Fruit fly (Drosophila melanogaster) whole organism, embryonic: ENCODE data around the gene kat80.
A peak's percentile ranks its signal among the peaks of the same experiment; 100 is the strongest.

ENCODE experiments used
- Atf-2 ChIP-seq: fragments of 200-800 bp; sonication (Bioruptor generic); optimal IDR thresholded peaks from 2 replicates; lab custom pipeline; 2016; ENCODE audit warnings: missing biosample characterization, missing genetic modification characterization
- Awh ChIP-seq: fragments of 200-800 bp; sonication (Bioruptor generic); IDR thresholded peaks from 2 replicates; pipeline ENCODE4, ENCODE4 v1.3.6; 2022; ENCODE audit warnings: missing biosample characterization, missing genetic modification characterization
- B-H1 ChIP-seq: fragments of 200-800 bp; sonication (Bioruptor generic); IDR thresholded peaks from 3 replicates; pipeline ENCODE4 v1.3.6; 2022; ENCODE audit warnings: missing biosample characterization, missing genetic modification characterization
- BEAF-32 ChIP-seq: fragments of 200-800 bp; sonication (Bioruptor generic); optimal IDR thresholded peaks from 3 replicates; lab custom pipeline; 2017; ENCODE audit warnings: missing biosample characterization, missing genetic modification characterization, mild to moderate bottlenecking, moderate library complexity, missing genetic modification reagents
- CG10654 ChIP-seq: fragments of 200-800 bp; sonication (Bioruptor generic); optimal IDR thresholded peaks from 2 replicates; lab custom pipeline; 2016; ENCODE audit warnings: missing biosample characterization, missing genetic modification characterization
- CG14710 ChIP-seq: fragments of 200-800 bp; sonication (Bioruptor generic); optimal IDR thresholded peaks from 3 replicates; lab custom pipeline; 2019; ENCODE audit warnings: missing biosample characterization, mild to moderate bottlenecking, missing genetic modification characterization, moderate library complexity
- CG17385 ChIP-seq: fragments of 200-800 bp; sonication (Bioruptor generic); optimal IDR thresholded peaks from 3 replicates; lab custom pipeline; 2018; ENCODE audit warnings: missing biosample characterization, mild to moderate bottlenecking, missing genetic modification characterization
- CG17802 ChIP-seq: fragments of 200-800 bp; sonication (Bioruptor generic); optimal IDR thresholded peaks from 2 replicates; lab custom pipeline; 2018; ENCODE audit warnings: missing biosample characterization, mild to moderate bottlenecking, missing genetic modification characterization, moderate library complexity
- CG2129 ChIP-seq: fragments of 200-800 bp; sonication (Bioruptor generic); IDR thresholded peaks from 2 replicates; pipeline ENCODE4 v1.3.6; 2022; ENCODE audit warnings: missing biosample characterization, missing genetic modification characterization; ENCODE audit not compliant: partially characterized antibody
- CG30020 ChIP-seq: fragments of 200-800 bp; optimal IDR thresholded peaks from 2 replicates; lab custom pipeline; 2019; ENCODE audit warnings: missing biosample characterization, mild to moderate bottlenecking, missing genetic modification characterization, moderate library complexity
- CG32767 ChIP-seq: fragments of 200-800 bp; sonication (Bioruptor generic); IDR thresholded peaks from 2 replicates; pipeline ENCODE4 v1.3.6; 2022; ENCODE audit warnings: missing biosample characterization, missing genetic modification characterization
- CG33213 ChIP-seq: fragments of 200-800 bp; sonication (Bioruptor generic); optimal IDR thresholded peaks from 3 replicates; lab custom pipeline; 2016; ENCODE audit warnings: missing biosample characterization, missing genetic modification characterization
- CG4424 ChIP-seq: fragments of 200-800 bp; sonication (Bioruptor generic); optimal IDR thresholded peaks from 3 replicates; lab custom pipeline; 2016; ENCODE audit warnings: missing biosample characterization, missing genetic modification characterization
- CG4707 ChIP-seq: fragments of 200-800 bp; sonication (Bioruptor generic); optimal IDR thresholded peaks from 2 replicates; lab custom pipeline; 2018; ENCODE audit warnings: missing biosample characterization, mild to moderate bottlenecking, missing genetic modification characterization, moderate library complexity
- CG6791 ChIP-seq: fragments of 200-800 bp; sonication (Bioruptor generic); IDR thresholded peaks from 3 replicates; pipeline ENCODE4 v1.3.6; 2022; ENCODE audit warnings: missing biosample characterization, missing genetic modification characterization; ENCODE audit not compliant: partially characterized antibody
- CG7786 ChIP-seq: fragments of 200-800 bp; sonication (Bioruptor generic); optimal IDR thresholded peaks from 2 replicates; lab custom pipeline; 2016; ENCODE audit warnings: missing biosample characterization, missing genetic modification characterization
- CG8388 ChIP-seq: fragments of 200-800 bp; sonication (Bioruptor generic); optimal IDR thresholded peaks from 2 replicates; lab custom pipeline; 2019; ENCODE audit warnings: missing biosample characterization, mild to moderate bottlenecking, missing genetic modification characterization, moderate library complexity
- CG8478 ChIP-seq: fragments of >200 bp; optimal IDR thresholded peaks from 2 replicates; lab custom pipeline; 2018
- Camta ChIP-seq: fragments of 200-800 bp; sonication (Bioruptor generic); optimal IDR thresholded peaks from 2 replicates; lab custom pipeline; 2016; ENCODE audit warnings: missing biosample characterization, missing genetic modification characterization
- Doc3 ChIP-seq: fragments of 200-800 bp; sonication (Bioruptor generic); IDR thresholded peaks from 3 replicates; pipeline ENCODE4 v1.3.6; 2022; ENCODE audit warnings: missing biosample characterization, missing genetic modification characterization; ENCODE audit not compliant: partially characterized antibody
- Dref ChIP-seq: fragments of 200-800 bp; sonication (Bioruptor generic); IDR thresholded peaks from 2 replicates; pipeline ENCODE4 v1.3.6; 2022; ENCODE audit warnings: missing biosample characterization, missing genetic modification characterization
- E2f2 ChIP-seq: fragments of 200-800 bp; sonication (Bioruptor generic); IDR thresholded peaks from 2 replicates; pipeline ENCODE4 v1.3.6; 2022; ENCODE audit warnings: missing biosample characterization, missing genetic modification characterization
- Mad ChIP-seq: fragments of 200-800 bp; sonication (Bioruptor generic); optimal IDR thresholded peaks from 2 replicates; lab custom pipeline; 2016; ENCODE audit warnings: missing biosample characterization, missing genetic modification characterization
- Nf-YB ChIP-seq: fragments of 200-800 bp; sonication (Bioruptor generic); optimal IDR thresholded peaks from 3 replicates; lab custom pipeline; 2019; ENCODE audit warnings: missing biosample characterization, mild to moderate bottlenecking, missing genetic modification characterization, moderate library complexity
- Sry-δ ChIP-seq: fragments of 200-800 bp; sonication (Bioruptor generic); optimal IDR thresholded peaks from 2 replicates; lab custom pipeline; 2016; ENCODE audit warnings: missing biosample characterization, missing genetic modification characterization
- Vsx1 ChIP-seq: fragments of 200-800 bp; sonication (Bioruptor generic); optimal IDR thresholded peaks from 2 replicates; lab custom pipeline; 2017; ENCODE audit warnings: missing biosample characterization, mild to moderate bottlenecking, missing genetic modification characterization, missing genetic modification reagents
- al ChIP-seq: fragments of 200-800 bp; sonication (Bioruptor generic); IDR thresholded peaks from 2 replicates; pipeline ENCODE4 v1.3.6; 2022; ENCODE audit warnings: missing biosample characterization, missing genetic modification characterization
- ash1 ChIP-seq: fragments of 200-800 bp; sonication (Bioruptor generic); optimal IDR thresholded peaks from 2 replicates; lab custom pipeline; 2018; ENCODE audit warnings: missing biosample characterization, mild to moderate bottlenecking, missing genetic modification characterization
- bcd ChIP-seq: fragments of 200-800 bp; sonication (Bioruptor generic); optimal IDR thresholded peaks from 2 replicates; lab custom pipeline; 2017; ENCODE audit warnings: missing biosample characterization, mild to moderate bottlenecking, missing genetic modification characterization
- cad ChIP-seq: fragments of >200 bp; optimal IDR thresholded peaks from 2 replicates; lab custom pipeline; 2017; ENCODE audit warnings: missing biosample characterization, missing genetic modification characterization
- cg ChIP-seq: fragments of 200-800 bp; sonication (Bioruptor generic); optimal IDR thresholded peaks from 3 replicates; lab custom pipeline; 2019; ENCODE audit warnings: missing biosample characterization, mild to moderate bottlenecking, missing genetic modification characterization, moderate library complexity
- dimm ChIP-seq: fragments of 200-800 bp; sonication (Bioruptor generic); IDR thresholded peaks from 2 replicates; pipeline ENCODE4 v1.3.6; 2022; ENCODE audit warnings: missing biosample characterization, missing genetic modification characterization
- hbn ChIP-seq: fragments of 200-800 bp; sonication (Bioruptor generic); IDR thresholded peaks from 2 replicates; pipeline ENCODE4 v1.3.6; 2022; ENCODE audit warnings: missing biosample characterization, missing genetic modification characterization; ENCODE audit not compliant: partially characterized antibody
- kni ChIP-seq: fragments of 200-800 bp; sonication (Bioruptor generic); optimal IDR thresholded peaks from 3 replicates; lab custom pipeline; 2017; ENCODE audit warnings: mild to moderate bottlenecking, missing biosample characterization, missing genetic modification reagents, missing genetic modification characterization
- knrl ChIP-seq: fragments of 200-800 bp; sonication (Bioruptor generic); IDR thresholded peaks from 3 replicates; pipeline ENCODE4 v1.3.6; 2022; ENCODE audit warnings: missing biosample characterization, missing genetic modification characterization; ENCODE audit not compliant: partially characterized antibody
- ranshi ChIP-seq: fragments of 200-800 bp; sonication (Bioruptor generic); IDR thresholded peaks from 2 replicates; pipeline ENCODE4 v1.3.6; 2022; ENCODE audit warnings: missing biosample characterization, missing genetic modification characterization
- sima ChIP-seq: fragments of 200-800 bp; sonication (Bioruptor generic); optimal IDR thresholded peaks from 2 replicates; lab custom pipeline; 2016; ENCODE audit warnings: missing biosample characterization, missing genetic modification characterization
- stc ChIP-seq: fragments of 200-800 bp; sonication (Bioruptor generic); IDR thresholded peaks from 2 replicates; pipeline ENCODE4 v1.3.6; 2022; ENCODE audit warnings: missing biosample characterization, missing genetic modification characterization
- tna ChIP-seq: fragments of 200-800 bp; sonication (Bioruptor generic); IDR thresholded peaks from 2 replicates; pipeline ENCODE4 v1.3.6; 2022; ENCODE audit warnings: missing biosample characterization, missing genetic modification characterization; ENCODE audit not compliant: partially characterized antibody
- twi ChIP-seq: fragments of 200-800 bp; optimal IDR thresholded peaks from 2 replicates; lab custom pipeline; 2019; ENCODE audit warnings: missing biosample characterization, mild to moderate bottlenecking, missing genetic modification characterization, moderate library complexity
- unpg ChIP-seq: fragments of 200-800 bp; sonication (Bioruptor generic); optimal IDR thresholded peaks from 3 replicates; lab custom pipeline; 2018; ENCODE audit warnings: missing biosample characterization, mild to moderate bottlenecking, missing genetic modification characterization, moderate library complexity
- wor ChIP-seq: fragments of 200-800 bp; sonication (Bioruptor generic); IDR thresholded peaks from 2 replicates; pipeline ENCODE4 v1.3.6; 2022; ENCODE audit warnings: missing biosample characterization, missing genetic modification characterization

kat80 gene

dm6 chrX:16303636-16304035 is 27.7 kb upstream of the kat80 start, which contains the start of gene CG3679 (continued):
- TF ChIP-seq CG14710 (peak; percentile 35), CG2129 (GFP tag; lab: Robert Waterston, UW) (no peak), Dref (GFP tag; lab: Robert Waterston, UW) (peak; percentile 84), CG8478 (lab: Kevin White, UChicago) (no peak), twi (tag; lab: Kevin White, UChicago) (no peak), Mad (GFP tag; lab: Kevin White, UChicago) (no peak), bcd (GFP tag; lab: Kevin White, UChicago) (no peak), ranshi (GFP tag; lab: Robert Waterston, UW) (no peak), CG4424 (GFP tag; lab: Kevin White, UChicago) (no peak), Sry-δ (GFP tag; lab: Kevin White, UChicago) (peak; percentile 25), CG7786 (GFP tag; lab: Kevin White, UChicago) (no peak), E2f2 (GFP tag; lab: Robert Waterston, UW) (peak; percentile 83), Doc3 (GFP tag; lab: Robert Waterston, UW) (peak; percentile 58; the same call in 2 of the 3 replicates), CG10654 (GFP tag; lab: Kevin White, UChicago) (no peak), dimm (no peak), CG6791 (GFP tag; lab: Robert Waterston, UW) (peak; percentile 82), cg (peak; percentile 25), CG33213 (GFP tag; lab: Kevin White, UChicago) (no peak), Nf-YB (no peak), stc (no peak), cad (GFP tag; lab: Kevin White, UChicago) (no peak), CG4707 (no peak), hbn (GFP tag; lab: Robert Waterston, UW) (peak; percentile 58; the same call in 1 of the 2 replicates), Atf-2 (GFP tag; lab: Kevin White, UChicago) (no peak), kni (GFP tag; lab: Kevin White, UChicago) (no peak), Awh (no peak), sima (no peak), BEAF-32 (GFP tag; lab: Kevin White, UChicago) (peak; percentile 59), ash1 (GFP tag; lab: Kevin White, UChicago) (no peak), CG8388 (GFP tag; lab: Kevin White, UChicago) (no peak), Camta (GFP tag; lab: Kevin White, UChicago) (no peak), wor (GFP tag; lab: Robert Waterston, UW) (no peak), unpg (GFP tag; lab: Kevin White, UChicago) (no peak), tna (peak; percentile 61), al (GFP tag; lab: Robert Waterston, UW) (no peak), Vsx1 (no peak), knrl (GFP tag; lab: Robert Waterston, UW) (peak; percentile 60; the same call in 2 of the 3 replicates), CG17385 (GFP tag; lab: Kevin White, UChicago) (no peak), CG32767 (0 out of 2 replicates have a peak, but pooled peaks have one; percentile 19), CG30020 (tag; lab: Kevin White, UChicago) (peak; percentile 93), CG17802 (tag; lab: Kevin White, UChicago) (peak; percentile 34), B-H1 (GFP tag; lab: Robert Waterston, UW) (no peak)
